Worm (Caenorhabditis elegans) whole organism, L1 larva: ENCODE data around the gene inx-2.

ENCODE experiments used
- alr-1 ChIP-seq: fragments of 200-800 bp; sonication (Bioruptor generic); optimal IDR thresholded peaks from 2 replicates; lab custom pipeline; 2018; ENCODE audit warnings: borderline replicate concordance, mild to moderate bottlenecking, missing genetic modification characterization, missing compliant biosample characterization
- aly-2 ChIP-seq: fragments of 150-350 bp; optimal IDR thresholded peaks from 2 replicates; lab custom pipeline; 2014; ENCODE audit warnings: missing biosample characterization, missing genetic modification characterization
- ceh-90 ChIP-seq: sonication (generic microtip); optimal IDR thresholded peaks from 2 replicates; lab custom pipeline; 2016; ENCODE audit warnings: missing genetic modification characterization, missing compliant biosample characterization
- efl-1 ChIP-seq, 4 experiments: fragments of 150-350 bp; optimal IDR thresholded peaks in 3 of 4; peaks in 1 of 4; 1 replicate in 1 of 4; 2 replicates in 3 of 4; lab custom pipeline; 2014; ENCODE audit warnings: missing biosample characterization in 2 of 4, missing genetic modification characterization in 2 of 4, missing genetic modification reagents in 2 of 4
- egl-13 ChIP-seq: sonication (generic microtip); optimal IDR thresholded peaks from 2 replicates; lab custom pipeline; 2016; ENCODE audit warnings: missing genotype, missing genetic modification reagents, missing genetic modification characterization, missing compliant biosample characterization
- fkh-10 ChIP-seq: sonication (generic microtip); optimal IDR thresholded peaks from 2 replicates; lab custom pipeline; 2017; ENCODE audit warnings: missing biosample characterization, missing genetic modification reagents, missing genetic modification characterization
- fos-1 ChIP-seq: fragments of 150-350 bp; optimal IDR thresholded peaks from 2 replicates; lab custom pipeline; 2014; ENCODE audit warnings: missing biosample characterization, missing genetic modification characterization
- jun-1 ChIP-seq: fragments of 150-350 bp; optimal IDR thresholded peaks from 2 replicates; lab custom pipeline; 2014; ENCODE audit warnings: missing biosample characterization, missing genetic modification reagents, missing genetic modification characterization
- nhr-28 ChIP-seq: fragments of 150-350 bp; optimal IDR thresholded peaks from 2 replicates; lab custom pipeline; 2014; ENCODE audit warnings: missing biosample characterization, missing genetic modification characterization
- nhr-76 ChIP-seq: sonication (generic microtip); optimal IDR thresholded peaks from 2 replicates; lab custom pipeline; 2017; ENCODE audit warnings: missing biosample characterization, missing genetic modification characterization
- xbp-1 ChIP-seq: sonication (generic microtip); optimal IDR thresholded peaks from 2 replicates; lab custom pipeline; 2016; ENCODE audit warnings: missing genetic modification characterization, missing compliant biosample characterization

DNA sequence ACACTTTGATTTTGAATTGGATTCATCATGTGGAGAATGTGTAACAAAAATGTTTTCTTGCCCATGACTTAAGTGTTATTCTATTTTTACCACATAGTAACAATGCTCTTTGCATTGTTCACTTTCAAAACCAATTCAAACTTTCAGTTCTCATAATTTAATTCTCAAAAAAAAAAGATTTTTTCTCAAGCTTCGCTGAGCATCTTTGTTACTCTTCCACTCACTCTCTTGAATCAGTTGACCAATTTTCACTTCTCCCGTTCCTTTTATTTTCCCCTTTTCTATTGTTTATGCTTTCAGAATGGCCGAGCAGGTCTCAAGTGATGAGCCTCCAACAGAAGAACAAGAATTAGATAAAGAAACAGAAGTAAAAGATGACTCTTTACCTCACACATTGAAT lies 49.6 kb upstream of the inx-2 start, which contains the start of gene oct-2:
- TF ChIP-seq nhr-76 (tag; lab: Kevin White, UChicago) (no peak), alr-1 (tag; lab: Kevin White, UChicago) (no peak), fkh-10 (GFP tag; lab: Kevin White, UChicago) (no peak), efl-1 (optimal IDR thresholded peaks at IDR 0.05; lab: Kevin White, UChicago) (no peak), efl-1 (GFP tag; optimal IDR thresholded peaks at IDR 0.05 in 1 of 2; lab: Kevin White, UChicago) (no peak), ceh-90 (tag; lab: Kevin White, UChicago) (no peak), jun-1 (tag; lab: Kevin White, UChicago) (no peak), aly-2 (tag; lab: Kevin White, UChicago) (no peak), nhr-28 (no peak), egl-13 (no peak), fos-1 (tag; lab: Kevin White, UChicago) (no peak), xbp-1 (tag; lab: Kevin White, UChicago) (no peak)
